Fruit fly (Drosophila melanogaster) whole organism, wandering third instar larva: Measurements from ENCODE around the gene CG11504.

Experiments used
- Abd-B ChIP-seq: fragments of >200 bp; optimal IDR thresholded peaks from 2 replicates; lab custom pipeline; 2017; ENCODE audit warnings: missing biosample characterization, missing genetic modification characterization
- CG32264 ChIP-seq: fragments of 200-800 bp; sonication (Bioruptor generic); optimal IDR thresholded peaks from 2 replicates; lab custom pipeline; 2016; ENCODE audit warnings: missing biosample characterization, missing genetic modification characterization
- CG9705 ChIP-seq: fragments of 200-800 bp; sonication (Bioruptor generic); optimal IDR thresholded peaks from 2 replicates; lab custom pipeline; 2018; ENCODE audit warnings: missing biosample characterization, mild to moderate bottlenecking, missing genetic modification characterization
- CrebA ChIP-seq: fragments of 200-800 bp; sonication (Bioruptor generic); optimal IDR thresholded peaks from 2 replicates; lab custom pipeline; 2016; ENCODE audit warnings: missing biosample characterization, mild to moderate bottlenecking, missing genetic modification characterization, borderline replicate concordance
- Dfd ChIP-seq: fragments of >200 bp; optimal IDR thresholded peaks from 2 replicates; lab custom pipeline; 2017; ENCODE audit warnings: missing biosample characterization, missing genetic modification characterization
- Dif ChIP-seq: fragments of 200-275, 200-300 bp; sonication (Bioruptor generic); optimal IDR thresholded peaks from 2 replicates; lab custom pipeline; 2018; ENCODE audit warnings: missing biosample characterization, missing genetic modification characterization; ENCODE audit not compliant: partially characterized antibody
- GATAd ChIP-seq: sonication (Bioruptor generic); optimal IDR thresholded peaks from 2 replicates; lab custom pipeline; 2016; ENCODE audit warnings: missing biosample characterization, missing genetic modification characterization
- HLH106 ChIP-seq: fragments of 200-800 bp; optimal IDR thresholded peaks from 3 replicates; lab custom pipeline; 2019; ENCODE audit warnings: missing biosample characterization, mild to moderate bottlenecking, missing genetic modification characterization, moderate library complexity
- Hnf4 ChIP-seq: fragments of 200-800 bp; sonication (Bioruptor generic); optimal IDR thresholded peaks from 2 replicates; lab custom pipeline; 2016; ENCODE audit warnings: missing biosample characterization, mild to moderate bottlenecking, missing genetic modification characterization
- Hr78 ChIP-seq: fragments of >200 bp; optimal IDR thresholded peaks from 2 replicates; lab custom pipeline; 2017; ENCODE audit warnings: missing biosample characterization, missing genetic modification characterization
- Hr83 ChIP-seq: fragments of 200-300 bp; sonication (Bioruptor generic); optimal IDR thresholded peaks from 2 replicates; lab custom pipeline; 2016; ENCODE audit warnings: missing biosample characterization, mild to moderate bottlenecking, missing genetic modification characterization, moderate library complexity; ENCODE audit not compliant: poor library complexity, severe bottlenecking
- Jra ChIP-seq: sonication (Bioruptor generic); optimal IDR thresholded peaks from 2 replicates; lab custom pipeline; 2016; ENCODE audit warnings: missing biosample characterization, missing genetic modification characterization
- Mio ChIP-seq: sonication (Bioruptor generic); optimal IDR thresholded peaks from 2 replicates; lab custom pipeline; 2016; ENCODE audit warnings: missing biosample characterization, missing genetic modification characterization
- Myc ChIP-seq: fragments of >200 bp; optimal IDR thresholded peaks from 2 replicates; lab custom pipeline; 2017
- N ChIP-seq: fragments of >200 bp; optimal IDR thresholded peaks from 2 replicates; lab custom pipeline; 2018; ENCODE audit warnings: missing biosample characterization, missing external identifiers, missing genetic modification characterization
- OdsH ChIP-seq: fragments of 200-800 bp; sonication (Bioruptor generic); optimal IDR thresholded peaks from 2 replicates; lab custom pipeline; 2016; ENCODE audit warnings: missing biosample characterization, mild to moderate bottlenecking, missing genetic modification characterization
- Rel ChIP-seq, 2 experiments: fragments of 200-800 bp; sonication (Bioruptor generic) in 1 of 2; optimal IDR thresholded peaks; 2 replicates in 1 of 2; 3 replicates in 1 of 2; lab custom pipeline; 2016 to 2019; ENCODE audit warnings: mild to moderate bottlenecking in 2 of 2, missing biosample characterization in 2 of 2, missing genetic modification characterization in 2 of 2, moderate library complexity in 1 of 2
- Sp1 ChIP-seq: fragments of 200-800 bp; sonication (Bioruptor generic); optimal IDR thresholded peaks from 3 replicates; lab custom pipeline; 2019; ENCODE audit warnings: missing biosample characterization, mild to moderate bottlenecking, missing genetic modification characterization, moderate library complexity
- Vsx2 ChIP-seq: fragments of 200-300, 225-300 bp; sonication (Bioruptor generic); optimal IDR thresholded peaks from 2 replicates; lab custom pipeline; 2018; ENCODE audit warnings: missing biosample characterization, missing genetic modification characterization; ENCODE audit not compliant: partially characterized antibody
- br ChIP-seq: fragments of 200-800 bp; sonication (Bioruptor generic); optimal IDR thresholded peaks from 2 replicates; lab custom pipeline; 2016; ENCODE audit warnings: missing biosample characterization, missing genetic modification characterization
- brk ChIP-seq: fragments of 200-800 bp; sonication (Bioruptor generic); optimal IDR thresholded peaks from 2 replicates; lab custom pipeline; 2016; ENCODE audit warnings: missing biosample characterization, mild to moderate bottlenecking, missing genetic modification characterization
- dl ChIP-seq, 2 experiments: fragments of 175-275, 200-275 bp in 1 of 2; fragments of 200-275 bp in 1 of 2; sonication (Bioruptor generic); optimal IDR thresholded peaks; lab custom pipeline; 2018; ENCODE audit warnings: mild to moderate bottlenecking in 2 of 2, missing biosample characterization in 2 of 2, missing genetic modification characterization in 2 of 2, moderate library complexity in 2 of 2; ENCODE audit not compliant: partially characterized antibody in 2 of 2, insufficient read depth in 1 of 2
- dmrt93B ChIP-seq: fragments of 200-800 bp; sonication (Bioruptor generic); optimal IDR thresholded peaks from 2 replicates; lab custom pipeline; 2018; ENCODE audit warnings: missing biosample characterization, mild to moderate bottlenecking, missing genetic modification characterization
- dsf ChIP-seq: sonication (Bioruptor generic); optimal IDR thresholded peaks from 2 replicates; lab custom pipeline; 2016; ENCODE audit warnings: missing biosample characterization, missing genetic modification characterization, borderline replicate concordance
- ey ChIP-seq: fragments of 200-800 bp; sonication (Bioruptor generic); optimal IDR thresholded peaks from 2 replicates; lab custom pipeline; 2016; ENCODE audit warnings: missing biosample characterization, missing genetic modification characterization
- foxo ChIP-seq, 2 experiments: fragments of 200-800 bp; sonication (Bioruptor generic); optimal IDR thresholded peaks; 2 replicates in 1 of 2; 3 replicates in 1 of 2; lab custom pipeline; 2016 to 2017; ENCODE audit warnings: missing biosample characterization in 2 of 2, missing genetic modification characterization in 2 of 2
- fru ChIP-seq: fragments of 200-800 bp; sonication (Bioruptor generic); optimal IDR thresholded peaks from 3 replicates; lab custom pipeline; 2016; ENCODE audit warnings: missing biosample characterization, mild to moderate bottlenecking, missing genetic modification characterization
- h ChIP-seq: fragments of 200-800 bp; sonication (Bioruptor generic); optimal IDR thresholded peaks from 3 replicates; lab custom pipeline; 2016; ENCODE audit warnings: missing biosample characterization, mild to moderate bottlenecking, missing genetic modification characterization
- jim ChIP-seq: fragments of 175-275, 200-325 bp; sonication (Bioruptor generic); optimal IDR thresholded peaks from 2 replicates; lab custom pipeline; 2016; ENCODE audit warnings: missing biosample characterization, mild to moderate bottlenecking, missing genetic modification characterization
- lola ChIP-seq: fragments of >200 bp; optimal IDR thresholded peaks from 2 replicates; lab custom pipeline; 2017; ENCODE audit warnings: missing biosample characterization, missing genetic modification characterization
- pan ChIP-seq: fragments of >200 bp; optimal IDR thresholded peaks from 2 replicates; lab custom pipeline; 2017
- psq ChIP-seq: fragments of 200-800 bp; sonication (Bioruptor generic); optimal IDR thresholded peaks from 3 replicates; lab custom pipeline; 2017; ENCODE audit warnings: missing biosample characterization, mild to moderate bottlenecking, missing genetic modification characterization, moderate library complexity
- rgr ChIP-seq: fragments of 200-800 bp; sonication (Bioruptor generic); optimal IDR thresholded peaks from 3 replicates; lab custom pipeline; 2016; ENCODE audit warnings: missing biosample characterization, mild to moderate bottlenecking, missing genetic modification characterization
- sage ChIP-seq: fragments of 200-800 bp; sonication (Bioruptor generic); optimal IDR thresholded peaks from 2 replicates; lab custom pipeline; 2016; ENCODE audit warnings: missing biosample characterization, mild to moderate bottlenecking, missing genetic modification characterization
- sv ChIP-seq: fragments of 200-800 bp; sonication (Bioruptor generic); optimal IDR thresholded peaks from 3 replicates; lab custom pipeline; 2016; ENCODE audit warnings: missing biosample characterization, missing genetic modification characterization
- tai ChIP-seq: sonication (Bioruptor generic); optimal IDR thresholded peaks from 2 replicates; lab custom pipeline; 2016; ENCODE audit warnings: missing biosample characterization, missing genetic modification characterization
- usp ChIP-seq: fragments of >200 bp; optimal IDR thresholded peaks from 2 replicates; lab custom pipeline; 2017; ENCODE audit warnings: missing biosample characterization, missing genetic modification characterization
- woc ChIP-seq: sonication (Bioruptor generic); optimal IDR thresholded peaks from 2 replicates; lab custom pipeline; 2016; ENCODE audit warnings: missing biosample characterization, mild to moderate bottlenecking, missing genetic modification characterization

CG11504 gene

dm6 chr3R:30039494-30039893 lies 41.8 kb downstream of the CG11504 start, which contains the start of the genes janA, Sry-alpha and Sry-beta:
janA (minus strand) TSS chr3R:30039533.
Sry-alpha (plus strand) TSS chr3R:30039719.
Sry-beta (plus strand) TSS chr3R:30039719.
- no peak for TF ChIP-seq foxo (GFP tag; optimal IDR thresholded peaks at IDR 0.05; lab: Kevin White, UChicago)
- TF ChIP-seq Hr78, result no peak
- peak; percentile 67 for TF ChIP-seq Hr83 (GFP tag; lab: Kevin White, UChicago)
- TF ChIP-seq sv (GFP tag; lab: Kevin White, UChicago), result peak; percentile 5
- TF ChIP-seq Vsx2 (GFP tag; lab: Kevin White, UChicago), result no peak
- TF ChIP-seq Dfd (GFP tag; lab: Kevin White, UChicago), result no peak

DNA sequence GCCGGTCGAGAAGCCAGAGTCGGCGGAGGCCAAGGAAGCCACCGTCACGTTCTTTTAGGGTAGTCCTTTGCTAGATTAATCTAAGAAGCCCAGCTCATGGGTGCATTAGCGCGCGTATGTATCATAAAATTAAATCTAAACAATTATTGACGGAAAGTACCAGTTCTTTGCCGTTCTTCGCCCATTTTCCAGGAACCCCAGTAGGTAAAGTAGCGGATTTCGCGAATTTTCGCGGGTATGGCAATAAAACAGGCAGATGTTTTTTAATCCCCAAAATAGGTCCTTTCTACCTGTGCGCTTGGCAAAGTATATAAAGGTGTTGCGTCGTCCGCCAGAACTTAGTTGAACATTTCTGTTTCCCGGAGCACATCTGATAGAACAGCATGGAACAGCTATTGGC lies 43.2 kb downstream of the CG11504 start:
- TF ChIP-seq sv (GFP tag; lab: Kevin White, UChicago) (no peak), CrebA (GFP tag; lab: Kevin White, UChicago) (no peak), dl (GFP tag; optimal IDR thresholded peaks at IDR 0.05; lab: Kevin White, UChicago; ENCODE audit: insufficient read depth in 1 of 2, partially characterized antibody in 2 of 2) (no peak), Mio (no peak), Jra (GFP tag; lab: Kevin White, UChicago) (no peak), pan (no peak), Hnf4 (no peak), Dif (no peak), HLH106 (tag; lab: Kevin White, UChicago) (no peak), woc (GFP tag; lab: Kevin White, UChicago) (no peak), Dfd (GFP tag; lab: Kevin White, UChicago) (no peak)

dm6 chr3R:30043139-30043744 lies 45.5 kb downstream of the CG11504 start, which contains the start of gene Sry-delta:
Sry-delta (plus strand) TSS chr3R:30043341.
- TF ChIP-seq rgr (GFP tag; lab: Kevin White, UChicago) (peak; percentile 80), usp (GFP tag; lab: Kevin White, UChicago) (no peak), jim (GFP tag; lab: Kevin White, UChicago) (no peak), dsf (GFP tag; lab: Kevin White, UChicago) (peak; percentile 43), woc (GFP tag; lab: Kevin White, UChicago) (no peak), foxo (GFP tag; optimal IDR thresholded peaks at IDR 0.05; lab: Kevin White, UChicago) (peak in 1 of 2 experiments; percentile 87), Vsx2 (GFP tag; lab: Kevin White, UChicago) (no peak), ey (GFP tag; lab: Kevin White, UChicago) (peak; percentile 73), OdsH (GFP tag; lab: Kevin White, UChicago) (peak; percentile 61), sv (GFP tag; lab: Kevin White, UChicago) (peak; percentile 81), Rel (GFP tag; optimal IDR thresholded peaks at IDR 0.05; lab: Kevin White, UChicago) (no peak), Rel (tag; optimal IDR thresholded peaks at IDR 0.05; lab: Kevin White, UChicago) (no peak), CrebA (GFP tag; lab: Kevin White, UChicago) (no peak), Abd-B (GFP tag; lab: Kevin White, UChicago) (no peak), Hr83 (GFP tag; lab: Kevin White, UChicago) (peak; percentile 97), Sp1 (GFP tag; lab: Kevin White, UChicago) (peak; percentile 71), Myc (lab: Kevin White, UChicago) (no peak), br (GFP tag; lab: Kevin White, UChicago) (no peak), lola (no peak), dl (GFP tag; optimal IDR thresholded peaks at IDR 0.05; lab: Kevin White, UChicago; ENCODE audit: insufficient read depth in 1 of 2, partially characterized antibody in 2 of 2) (no peak), fru (GFP tag; lab: Kevin White, UChicago) (no peak), CG9705 (GFP tag; lab: Kevin White, UChicago) (peak; percentile 70), Mio (no peak), tai (GFP tag; lab: Kevin White, UChicago) (no peak), psq (GFP tag; lab: Kevin White, UChicago) (peak; percentile 35), pan (no peak), sage (GFP tag; lab: Kevin White, UChicago) (no peak), h (no peak), N (GFP tag; lab: Kevin White, UChicago) (no peak), GATAd (GFP tag; lab: Kevin White, UChicago) (no peak), brk (GFP tag; lab: Kevin White, UChicago) (no peak), Dfd (GFP tag; lab: Kevin White, UChicago) (no peak), Hnf4 (no peak), HLH106 (tag; lab: Kevin White, UChicago) (peak; percentile 75), Jra (GFP tag; lab: Kevin White, UChicago) (no peak), Hr78 (no peak), CG32264 (GFP tag; lab: Kevin White, UChicago) (peak; percentile 5), dmrt93B (GFP tag; lab: Kevin White, UChicago) (no peak), Dif (peak; percentile 18)
- TF ChIP-seq, all 38 proteins: peak for 13
